Fruit fly (Drosophila melanogaster) whole organism, embryonic: ENCODE data around the gene Xe7.

Experiments
- Asciz ChIP-seq: fragments of 200-800 bp; sonication (Bioruptor generic); optimal IDR thresholded peaks from 2 replicates; lab custom pipeline; 2017; ENCODE audit warnings: missing biosample characterization, mild to moderate bottlenecking, missing genetic modification characterization, missing genetic modification reagents
- CG10267 ChIP-seq: fragments of 200-800 bp; sonication (Bioruptor generic); optimal IDR thresholded peaks from 2 replicates; lab custom pipeline; 2018; ENCODE audit warnings: missing biosample characterization, mild to moderate bottlenecking, missing genetic modification characterization, moderate library complexity
- CG10565 ChIP-seq: fragments of 200-800 bp; sonication (Bioruptor generic); optimal IDR thresholded peaks from 3 replicates; lab custom pipeline; 2016; ENCODE audit warnings: missing biosample characterization, mild to moderate bottlenecking, missing genetic modification characterization
- CG11085 ChIP-seq: fragments of 200-800 bp; sonication (Bioruptor generic); IDR thresholded peaks from 2 replicates; pipeline ENCODE4 v1.3.6; 2022; ENCODE audit warnings: missing biosample characterization, missing genetic modification characterization
- CG12071 ChIP-seq: fragments of 200-800 bp; sonication (Bioruptor generic); optimal IDR thresholded peaks from 3 replicates; lab custom pipeline; 2018; ENCODE audit warnings: missing biosample characterization, mild to moderate bottlenecking, missing genetic modification characterization
- CG13296 ChIP-seq: fragments of 200-800 bp; sonication (Bioruptor generic); optimal IDR thresholded peaks from 3 replicates; lab custom pipeline; 2018; ENCODE audit warnings: missing biosample characterization, mild to moderate bottlenecking, missing genetic modification characterization
- CG13424 ChIP-seq: fragments of 200-800 bp; sonication (Bioruptor generic); optimal IDR thresholded peaks from 2 replicates; lab custom pipeline; 2019; ENCODE audit warnings: missing biosample characterization, mild to moderate bottlenecking, missing genetic modification characterization, moderate library complexity
- CG15011 ChIP-seq: fragments of 200-800 bp; sonication (Bioruptor generic); optimal IDR thresholded peaks from 3 replicates; lab custom pipeline; 2018; ENCODE audit warnings: missing biosample characterization, mild to moderate bottlenecking, missing genetic modification characterization
- CG15696 ChIP-seq: fragments of 200-800 bp; sonication (Bioruptor generic); optimal IDR thresholded peaks from 2 replicates; lab custom pipeline; 2019; ENCODE audit warnings: missing biosample characterization, mild to moderate bottlenecking, missing genetic modification characterization, moderate library complexity
- CG17359 ChIP-seq: fragments of 200-800 bp; sonication (Bioruptor generic); optimal IDR thresholded peaks from 3 replicates; lab custom pipeline; 2018; ENCODE audit warnings: missing biosample characterization, mild to moderate bottlenecking, missing genetic modification characterization, moderate library complexity
- CG18476 ChIP-seq: fragments of 200-800 bp; sonication (Bioruptor generic); optimal IDR thresholded peaks from 2 replicates; lab custom pipeline; 2016; ENCODE audit warnings: missing biosample characterization, mild to moderate bottlenecking, missing genetic modification characterization
- CG2120 ChIP-seq: fragments of 200-800 bp; sonication (Bioruptor generic); optimal IDR thresholded peaks from 3 replicates; lab custom pipeline; 2016; ENCODE audit warnings: missing biosample characterization, missing genetic modification characterization
- CG2889 ChIP-seq: fragments of 200-800 bp; sonication (Bioruptor generic); IDR thresholded peaks from 3 replicates; pipeline ENCODE4 v1.3.6; 2022; ENCODE audit warnings: missing biosample characterization, missing genetic modification characterization
- CG3838 ChIP-seq: fragments of 200-800 bp; sonication (Bioruptor generic); optimal IDR thresholded peaks from 3 replicates; lab custom pipeline; 2016; ENCODE audit warnings: missing biosample characterization, missing genetic modification characterization
- CG6765 ChIP-seq: fragments of 200-800 bp; sonication (Bioruptor generic); optimal IDR thresholded peaks from 3 replicates; lab custom pipeline; 2017; ENCODE audit warnings: missing biosample characterization, mild to moderate bottlenecking, missing genetic modification characterization
- CG9797 ChIP-seq: fragments of 200-800 bp; sonication (Bioruptor generic); optimal IDR thresholded peaks from 3 replicates; lab custom pipeline; 2018; ENCODE audit warnings: missing biosample characterization, mild to moderate bottlenecking, missing genetic modification characterization
- CG9876 ChIP-seq: fragments of 200-800 bp; sonication (Bioruptor generic); optimal IDR thresholded peaks from 2 replicates; lab custom pipeline; 2016; ENCODE audit warnings: missing biosample characterization, missing genetic modification characterization
- Dp ChIP-seq: fragments of 200-800 bp; sonication (Bioruptor generic); optimal IDR thresholded peaks from 2 replicates; lab custom pipeline; 2018; ENCODE audit warnings: missing biosample characterization, mild to moderate bottlenecking, missing genetic modification characterization, moderate library complexity
- Hand ChIP-seq: fragments of 200-800 bp; sonication (Bioruptor generic); optimal IDR thresholded peaks from 2 replicates; lab custom pipeline; 2017; ENCODE audit warnings: mild to moderate bottlenecking, missing biosample characterization, missing genetic modification reagents, missing genetic modification characterization
- Hey ChIP-seq: fragments of 200-800 bp; sonication (Bioruptor generic); optimal IDR thresholded peaks from 3 replicates; lab custom pipeline; 2018; ENCODE audit warnings: missing biosample characterization, mild to moderate bottlenecking, missing genetic modification characterization
- HmgD ChIP-seq: fragments of 200-800 bp; sonication (Bioruptor generic); optimal IDR thresholded peaks from 3 replicates; lab custom pipeline; 2016; ENCODE audit warnings: missing biosample characterization, missing genetic modification characterization
- MESR4 ChIP-seq: fragments of 200-800 bp; sonication (Bioruptor generic); optimal IDR thresholded peaks from 2 replicates; lab custom pipeline; 2018; ENCODE audit warnings: missing biosample characterization, mild to moderate bottlenecking, missing genetic modification characterization, moderate library complexity
- Mad ChIP-seq: fragments of 200-800 bp; sonication (Bioruptor generic); optimal IDR thresholded peaks from 2 replicates; lab custom pipeline; 2016; ENCODE audit warnings: missing biosample characterization, missing genetic modification characterization
- Poxn ChIP-seq: fragments of 200-800 bp; sonication (Bioruptor generic); IDR thresholded peaks from 2 replicates; pipeline ENCODE4 v1.3.6; 2022; ENCODE audit warnings: missing biosample characterization, missing genetic modification characterization
- Scr ChIP-seq: fragments of 200-800 bp; sonication (Bioruptor generic); IDR thresholded peaks from 2 replicates; pipeline ENCODE4 v1.3.6; 2022; ENCODE audit warnings: missing biosample characterization, missing genetic modification characterization; ENCODE audit not compliant: partially characterized antibody
- Six4 ChIP-seq: fragments of 200-800 bp; sonication (Bioruptor generic); optimal IDR thresholded peaks from 2 replicates; lab custom pipeline; 2016; ENCODE audit warnings: missing biosample characterization, missing genetic modification characterization
- ab ChIP-seq: fragments of 200-800 bp; sonication (Bioruptor generic); optimal IDR thresholded peaks from 2 replicates; lab custom pipeline; 2016; ENCODE audit warnings: missing biosample characterization, missing genetic modification characterization
- amos ChIP-seq: fragments of 200-800 bp; sonication (Bioruptor generic); IDR thresholded peaks from 2 replicates; pipeline ENCODE4 v1.3.6; 2022; ENCODE audit warnings: missing biosample characterization, missing genetic modification characterization; ENCODE audit not compliant: partially characterized antibody
- ash1 ChIP-seq: fragments of 200-800 bp; sonication (Bioruptor generic); optimal IDR thresholded peaks from 2 replicates; lab custom pipeline; 2018; ENCODE audit warnings: missing biosample characterization, mild to moderate bottlenecking, missing genetic modification characterization
- ato ChIP-seq: fragments of 200-800 bp; sonication (Bioruptor generic); IDR thresholded peaks from 2 replicates; pipeline ENCODE4 v1.3.6; 2022; ENCODE audit warnings: missing biosample characterization, missing genetic modification characterization; ENCODE audit not compliant: partially characterized antibody
- az2 ChIP-seq: fragments of 200-800 bp; sonication (Bioruptor generic); optimal IDR thresholded peaks from 3 replicates; lab custom pipeline; 2016; ENCODE audit warnings: missing biosample characterization, missing genetic modification characterization
- bowl ChIP-seq: fragments of 200-800 bp; sonication (Bioruptor generic); IDR thresholded peaks from 2 replicates; pipeline ENCODE4 v1.3.6; 2022; ENCODE audit warnings: missing biosample characterization, missing genetic modification characterization
- dimm ChIP-seq: fragments of 200-800 bp; sonication (Bioruptor generic); IDR thresholded peaks from 2 replicates; pipeline ENCODE4 v1.3.6; 2022; ENCODE audit warnings: missing biosample characterization, missing genetic modification characterization
- disco-r ChIP-seq: fragments of 200-800 bp; sonication (Bioruptor generic); optimal IDR thresholded peaks from 2 replicates; lab custom pipeline; 2016; ENCODE audit warnings: missing biosample characterization, missing genetic modification characterization
- eyg ChIP-seq: fragments of 200-800 bp; sonication (Bioruptor generic); optimal IDR thresholded peaks from 3 replicates; lab custom pipeline; 2016; ENCODE audit warnings: missing biosample characterization, missing genetic modification characterization
- hbn ChIP-seq: fragments of 200-800 bp; sonication (Bioruptor generic); IDR thresholded peaks from 2 replicates; pipeline ENCODE4 v1.3.6; 2022; ENCODE audit warnings: missing biosample characterization, missing genetic modification characterization; ENCODE audit not compliant: partially characterized antibody
- jing ChIP-seq: fragments of 200-800 bp; sonication (Bioruptor generic); optimal IDR thresholded peaks from 2 replicates; lab custom pipeline; 2018; ENCODE audit warnings: missing biosample characterization, mild to moderate bottlenecking, missing genetic modification characterization
- lbe ChIP-seq: fragments of 200-800 bp; sonication (Bioruptor generic); optimal IDR thresholded peaks from 2 replicates; lab custom pipeline; 2016; ENCODE audit warnings: missing biosample characterization, mild to moderate bottlenecking, missing genetic modification characterization
- oc ChIP-seq: fragments of 200-800 bp; sonication (Bioruptor generic); optimal IDR thresholded peaks from 2 replicates; lab custom pipeline; 2018; ENCODE audit warnings: missing biosample characterization, mild to moderate bottlenecking, missing genetic modification characterization, moderate library complexity
- pb ChIP-seq: fragments of 200-800 bp; sonication (Bioruptor generic); optimal IDR thresholded peaks from 3 replicates; lab custom pipeline; 2016; ENCODE audit warnings: missing biosample characterization, missing genetic modification characterization
- pnt ChIP-seq: fragments of 200-800 bp; sonication (Bioruptor generic); optimal IDR thresholded peaks from 3 replicates; lab custom pipeline; 2016; ENCODE audit warnings: missing biosample characterization, missing genetic modification characterization
- run ChIP-seq: fragments of 200-800 bp; sonication (Bioruptor generic); optimal IDR thresholded peaks from 3 replicates; lab custom pipeline; 2018; ENCODE audit warnings: missing biosample characterization, mild to moderate bottlenecking, missing genetic modification characterization
- schlank ChIP-seq: fragments of 200-800 bp; sonication (Bioruptor generic); optimal IDR thresholded peaks from 2 replicates; lab custom pipeline; 2018; ENCODE audit warnings: missing biosample characterization, mild to moderate bottlenecking, missing genetic modification characterization
- sens-2 ChIP-seq: fragments of 200-800 bp; sonication (Bioruptor generic); IDR thresholded peaks from 2 replicates; pipeline ENCODE4 v1.3.6; 2022; ENCODE audit warnings: missing biosample characterization, missing genetic modification characterization
- seq ChIP-seq: fragments of 200-800 bp; sonication (Bioruptor generic); IDR thresholded peaks from 2 replicates; pipeline ENCODE4 v1.3.6; 2022; ENCODE audit warnings: missing biosample characterization, missing genetic modification characterization
- slou ChIP-seq: fragments of 200-800 bp; sonication (Bioruptor generic); optimal IDR thresholded peaks from 3 replicates; lab custom pipeline; 2016; ENCODE audit warnings: missing biosample characterization, missing genetic modification characterization
- tap ChIP-seq: fragments of 200-800 bp; optimal IDR thresholded peaks from 3 replicates; lab custom pipeline; 2019; ENCODE audit warnings: missing biosample characterization, mild to moderate bottlenecking, missing genetic modification characterization, moderate library complexity
- tio ChIP-seq: fragments of 200-800 bp; sonication (Bioruptor generic); optimal IDR thresholded peaks from 2 replicates; lab custom pipeline; 2017; ENCODE audit warnings: missing biosample characterization, missing genetic modification characterization, inconsistent platforms
- yki ChIP-seq: fragments of >200 bp; optimal IDR thresholded peaks from 3 replicates; lab custom pipeline; 2018

The Xe7 gene

dm6 chr3R:5685269-5686048 lies 16.3 kb upstream of the Xe7 start, which contains the start of the genes Rab23 and plx (continued):
- TF ChIP-seq pb: no peak
- no peak for TF ChIP-seq CG18476 (GFP tag; lab: Kevin White, UChicago)
- TF ChIP-seq HmgD (GFP tag; lab: Kevin White, UChicago): no peak
- TF ChIP-seq Mad: no peak
- no peak for TF ChIP-seq Poxn (GFP tag; lab: Robert Waterston, UW)
- no peak for TF ChIP-seq jing (GFP tag; lab: Kevin White, UChicago)
- no peak for TF ChIP-seq CG10565 (GFP tag; lab: Kevin White, UChicago)
- no peak for TF ChIP-seq lbe (GFP tag; lab: Kevin White, UChicago)
- 0 out of 2 replicates have a peak, but pooled peaks have one; percentile 21 for TF ChIP-seq CG11085 (GFP tag; lab: Robert Waterston, UW)
- no peak for TF ChIP-seq CG2889
- peak; percentile 84 for TF ChIP-seq CG9797 (GFP tag; lab: Kevin White, UChicago)
- TF ChIP-seq CG9876 (GFP tag; lab: Kevin White, UChicago): no peak
- no peak for TF ChIP-seq hbn (GFP tag; lab: Robert Waterston, UW)
- no peak for TF ChIP-seq CG3838 (GFP tag; lab: Kevin White, UChicago)
- TF ChIP-seq yki (lab: Kevin White, UChicago): no peak
- TF ChIP-seq tio (GFP tag; lab: Kevin White, UChicago): no peak
- TF ChIP-seq tap (tag; lab: Kevin White, UChicago): no peak
- 0 out of 2 replicates have a peak, but pooled peaks have one; percentile 22 for TF ChIP-seq Scr (GFP tag; lab: Robert Waterston, UW)
- peak; percentile 16; the same call in 1 of the 2 replicates for TF ChIP-seq seq
- TF ChIP-seq run (tag; lab: Kevin White, UChicago): no peak
- no peak for TF ChIP-seq CG12071 (GFP tag; lab: Kevin White, UChicago)
- no peak for TF ChIP-seq pnt (GFP tag; lab: Kevin White, UChicago)
- no peak for TF ChIP-seq disco-r (GFP tag; lab: Kevin White, UChicago)
- TF ChIP-seq Dp (GFP tag; lab: Kevin White, UChicago): peak; percentile 99
- TF ChIP-seq oc: no peak
- no peak for TF ChIP-seq dimm (GFP tag; lab: Robert Waterston, UW)
- no peak for TF ChIP-seq ash1 (GFP tag; lab: Kevin White, UChicago)
- TF ChIP-seq Hey (tag; lab: Kevin White, UChicago): no peak
- no peak for TF ChIP-seq CG13296 (GFP tag; lab: Kevin White, UChicago)
- peak; percentile 98 for TF ChIP-seq CG10267
- TF ChIP-seq ab (GFP tag; lab: Kevin White, UChicago): peak; percentile 31
- TF ChIP-seq amos (GFP tag; lab: Robert Waterston, UW): peak; percentile 33; the same call in 1 of the 2 replicates
- TF ChIP-seq CG15696 (tag; lab: Kevin White, UChicago): no peak
- no peak for TF ChIP-seq schlank (tag; lab: Kevin White, UChicago)
- TF ChIP-seq CG2120 (GFP tag; lab: Kevin White, UChicago): peak; percentile 60
- 0 out of 2 replicates have a peak, but pooled peaks have one; percentile 26 for TF ChIP-seq ato (GFP tag; lab: Robert Waterston, UW)
- TF ChIP-seq az2 (GFP tag; lab: Kevin White, UChicago): no peak
- no peak for TF ChIP-seq Asciz
- no peak for TF ChIP-seq slou (GFP tag; lab: Kevin White, UChicago)
- TF ChIP-seq CG13424 (tag; lab: Kevin White, UChicago): no peak
- TF ChIP-seq Six4 (GFP tag; lab: Kevin White, UChicago): no peak
- TF ChIP-seq CG15011: no peak
- TF ChIP-seq sens-2: no peak
- no peak for TF ChIP-seq CG6765 (GFP tag; lab: Kevin White, UChicago)
- no peak for TF ChIP-seq MESR4 (GFP tag; lab: Kevin White, UChicago)
- no peak for TF ChIP-seq CG17359
- no peak for TF ChIP-seq bowl (GFP tag; lab: Robert Waterston, UW)
- TF ChIP-seq eyg (GFP tag; lab: Kevin White, UChicago): no peak
- no peak for TF ChIP-seq Hand (GFP tag; lab: Kevin White, UChicago)
